Worm (Caenorhabditis elegans) whole organism, mixed stage, embryonic: ENCODE data around the gene npp-18.

Source experiments
- M03D4.4 ChIP-seq: sonication (generic microtip); optimal IDR thresholded peaks from 2 replicates; lab custom pipeline; 2017; ENCODE audit warnings: mild to moderate bottlenecking, missing genetic modification characterization, missing compliant biosample characterization
- bed-3 ChIP-seq: fragments of 200-800 bp; sonication (Bioruptor generic); optimal IDR thresholded peaks from 3 replicates; lab custom pipeline; 2018; ENCODE audit warnings: mild to moderate bottlenecking, missing genetic modification characterization, moderate library complexity, missing compliant biosample characterization
- blmp-1 ChIP-seq: fragments of 150-350 bp; optimal IDR thresholded peaks from 2 replicates; lab custom pipeline; 2014; ENCODE audit warnings: missing biosample characterization, missing genetic modification characterization
- ceh-39 ChIP-seq: fragments of 150-350 bp; optimal IDR thresholded peaks from 2 replicates; lab custom pipeline; 2014; ENCODE audit warnings: missing biosample characterization, missing genetic modification characterization
- ceh-43 ChIP-seq: fragments of 200-800 bp; sonication (Bioruptor generic); optimal IDR thresholded peaks from 2 replicates; lab custom pipeline; 2018; ENCODE audit warnings: mild to moderate bottlenecking, missing genetic modification characterization, moderate library complexity, missing compliant biosample characterization
- ceh-83 ChIP-seq: fragments of 200-800 bp; sonication (Bioruptor generic); optimal IDR thresholded peaks from 2 replicates; lab custom pipeline; 2018; ENCODE audit warnings: mild to moderate bottlenecking, missing genetic modification characterization, missing compliant biosample characterization
- ces-1 ChIP-seq: fragments of 150-350 bp; optimal IDR thresholded peaks from 2 replicates; lab custom pipeline; 2014; ENCODE audit warnings: missing biosample characterization, missing genetic modification reagents, missing genetic modification characterization
- cnd-1 ChIP-seq: fragments of 200-800 bp; sonication (Bioruptor generic); optimal IDR thresholded peaks from 2 replicates; lab custom pipeline; 2018; ENCODE audit warnings: mild to moderate bottlenecking, missing genetic modification characterization, missing compliant biosample characterization
- drap-1 ChIP-seq: fragments of 200-800 bp; sonication (Bioruptor generic); optimal IDR thresholded peaks from 3 replicates; lab custom pipeline; 2018; ENCODE audit warnings: mild to moderate bottlenecking, missing genetic modification characterization, missing compliant biosample characterization
- elt-1 ChIP-seq: sonication (generic microtip); optimal IDR thresholded peaks from 2 replicates; lab custom pipeline; 2017; ENCODE audit warnings: missing genetic modification characterization, mild to moderate bottlenecking, missing compliant biosample characterization, antibody characterized with exemption, moderate library complexity, borderline replicate concordance; ENCODE audit not compliant: insufficient read depth
- elt-3 ChIP-seq: fragments of 150-350 bp; optimal IDR thresholded peaks from 2 replicates; lab custom pipeline; 2014; ENCODE audit warnings: missing biosample characterization, missing genetic modification characterization
- flh-1 ChIP-seq: fragments of 200-800 bp; sonication (Bioruptor generic); optimal IDR thresholded peaks from 2 replicates; lab custom pipeline; 2018; ENCODE audit warnings: mild to moderate bottlenecking, missing genetic modification characterization, moderate library complexity, missing compliant biosample characterization
- ham-2 ChIP-seq: fragments of 200-800 bp; sonication (Bioruptor generic); optimal IDR thresholded peaks from 2 replicates; lab custom pipeline; 2018; ENCODE audit warnings: mild to moderate bottlenecking, missing genetic modification characterization, missing compliant biosample characterization
- hlh-1 ChIP-seq: fragments of 150-350 bp; optimal IDR thresholded peaks from 2 replicates; lab custom pipeline; 2014; ENCODE audit warnings: missing biosample characterization, missing genetic modification reagents, missing genetic modification characterization
- lin-13 ChIP-seq: fragments of 150-350 bp; optimal IDR thresholded peaks from 2 replicates; lab custom pipeline; 2014; ENCODE audit warnings: missing biosample characterization, missing genetic modification characterization
- lin-32 ChIP-seq: fragments of 200-800 bp; sonication (Bioruptor generic); optimal IDR thresholded peaks from 2 replicates; lab custom pipeline; 2018; ENCODE audit warnings: mild to moderate bottlenecking, missing genetic modification characterization, missing compliant biosample characterization
- lsy-2 ChIP-seq: fragments of 150-350 bp; optimal IDR thresholded peaks from 2 replicates; lab custom pipeline; 2014; ENCODE audit warnings: missing biosample characterization, missing genetic modification characterization
- mab-5 ChIP-seq: fragments of 150-350 bp; optimal IDR thresholded peaks from 2 replicates; lab custom pipeline; 2014; ENCODE audit warnings: missing biosample characterization, missing genetic modification characterization
- mep-1 ChIP-seq: fragments of 150-350 bp; optimal IDR thresholded peaks from 2 replicates; lab custom pipeline; 2017; ENCODE audit warnings: missing biosample characterization, missing genetic modification reagents, missing genetic modification characterization, inconsistent platforms
- mls-2 ChIP-seq: sonication (generic microtip); optimal IDR thresholded peaks from 2 replicates; lab custom pipeline; 2016; ENCODE audit warnings: mild to moderate bottlenecking, missing genetic modification characterization, moderate library complexity, missing compliant biosample characterization
- nhr-12 ChIP-seq: fragments of 150-350 bp; optimal IDR thresholded peaks from 2 replicates; lab custom pipeline; 2014; ENCODE audit warnings: missing biosample characterization, missing genetic modification characterization
- nhr-2 ChIP-seq: fragments of 150-350 bp; optimal IDR thresholded peaks from 2 replicates; lab custom pipeline; 2014; ENCODE audit warnings: missing biosample characterization, missing genetic modification characterization
- nhr-237 ChIP-seq: fragments of 150-350 bp; optimal IDR thresholded peaks from 2 replicates; lab custom pipeline; 2014; ENCODE audit warnings: missing biosample characterization, missing genetic modification characterization
- nhr-28 ChIP-seq: fragments of 150-350 bp; optimal IDR thresholded peaks from 2 replicates; lab custom pipeline; 2014; ENCODE audit warnings: missing biosample characterization, missing genetic modification characterization
- nhr-76 ChIP-seq: sonication (generic microtip); optimal IDR thresholded peaks from 2 replicates; lab custom pipeline; 2017; ENCODE audit warnings: missing biosample characterization, missing genetic modification characterization
- pha-4 ChIP-seq: fragments of 150-350 bp; optimal IDR thresholded peaks from 2 replicates; lab custom pipeline; 2018; ENCODE audit warnings: missing biosample characterization, missing genetic modification reagents, missing genetic modification characterization
- sem-2 ChIP-seq: fragments of 200-800 bp; sonication (Bioruptor generic); optimal IDR thresholded peaks from 2 replicates; lab custom pipeline; 2018; ENCODE audit warnings: mild to moderate bottlenecking, missing genetic modification characterization, missing compliant biosample characterization
- snpc-4 ChIP-seq: fragments of 150-350 bp; optimal IDR thresholded peaks from 2 replicates; lab custom pipeline; 2014; ENCODE audit warnings: missing biosample characterization, missing genetic modification characterization
- sptf-1 ChIP-seq: sonication (generic microtip); optimal IDR thresholded peaks from 2 replicates; lab custom pipeline; 2017; ENCODE audit warnings: mild to moderate bottlenecking, missing genetic modification characterization, moderate library complexity, missing compliant biosample characterization
- tbx-8 ChIP-seq: fragments of 200-800 bp; sonication (Bioruptor generic); optimal IDR thresholded peaks from 2 replicates; lab custom pipeline; 2018; ENCODE audit warnings: mild to moderate bottlenecking, missing genetic modification characterization, moderate library complexity, missing compliant biosample characterization
- unc-120 ChIP-seq: sonication (generic microtip); optimal IDR thresholded peaks from 2 replicates; lab custom pipeline; 2017; ENCODE audit warnings: missing genetic modification characterization, missing compliant biosample characterization; ENCODE audit not compliant: poor library complexity, severe bottlenecking
- unc-39 ChIP-seq: fragments of 150-350 bp; optimal IDR thresholded peaks from 2 replicates; lab custom pipeline; 2014; ENCODE audit warnings: missing biosample characterization, missing genetic modification characterization
- unc-62 ChIP-seq: fragments of 150-350 bp; optimal IDR thresholded peaks from 2 replicates; lab custom pipeline; 2014; ENCODE audit warnings: missing biosample characterization, missing genetic modification reagents, missing genetic modification characterization
- zip-8 ChIP-seq: fragments of 150-350 bp; optimal IDR thresholded peaks from 2 replicates; lab custom pipeline; 2014; ENCODE audit warnings: missing biosample characterization, missing genetic modification characterization
- ztf-11 ChIP-seq: fragments of 150-350 bp; optimal IDR thresholded peaks from 2 replicates; lab custom pipeline; 2014; ENCODE audit warnings: missing biosample characterization, missing genetic modification characterization

npp-18 gene

DNA sequence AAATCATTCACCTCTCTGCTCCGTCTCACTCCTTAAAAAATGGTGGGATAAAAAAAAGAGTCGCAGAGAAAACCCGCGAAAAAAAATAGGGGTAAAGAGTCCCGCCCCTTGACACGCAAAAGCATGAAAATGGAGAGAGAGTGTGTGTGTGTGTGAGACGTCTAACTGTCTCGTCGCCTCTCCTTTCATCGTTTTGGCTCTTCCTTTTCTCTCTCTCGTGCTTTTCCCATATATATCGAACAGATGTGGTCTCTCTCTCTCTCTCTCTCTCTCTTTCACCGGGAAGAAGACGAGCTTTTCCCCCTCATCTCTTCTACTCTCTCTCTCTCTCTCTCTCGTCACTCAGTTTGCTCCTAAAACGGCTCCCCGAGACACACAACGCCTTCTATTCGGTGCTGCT, 20.9 kb upstream of the npp-18 start:
- no peak for TF ChIP-seq flh-1 (GFP tag; lab: Kevin White, UChicago)
- TF ChIP-seq nhr-28 (tag; lab: Kevin White, UChicago) = no peak
- TF ChIP-seq tbx-8 (GFP tag; lab: Kevin White, UChicago) = no peak
- no peak for TF ChIP-seq bed-3
- TF ChIP-seq sptf-1 = peak; percentile 64
- TF ChIP-seq zip-8 (tag; lab: Kevin White, UChicago) = no peak
- no peak for TF ChIP-seq ceh-43 (GFP tag; lab: Kevin White, UChicago)
- TF ChIP-seq elt-3 = no peak
- no peak for TF ChIP-seq mab-5 (tag; lab: Kevin White, UChicago)
- peak; percentile 22 for TF ChIP-seq pha-4 (tag; lab: Kevin White, UChicago)
- no peak for TF ChIP-seq nhr-12 (tag; lab: Kevin White, UChicago)
- TF ChIP-seq unc-120 (tag; lab: Kevin White, UChicago) = peak; percentile 37
- no peak for TF ChIP-seq unc-62 (GFP tag; lab: Kevin White, UChicago)
- TF ChIP-seq ztf-11 (tag; lab: Kevin White, UChicago) = no peak
- TF ChIP-seq mls-2 (tag; lab: Kevin White, UChicago) = peak; percentile 48
- TF ChIP-seq mep-1 (tag; lab: Kevin White, UChicago) = no peak
- TF ChIP-seq M03D4.4 = no peak
- TF ChIP-seq nhr-2 (tag; lab: Kevin White, UChicago) = no peak
- no peak for TF ChIP-seq nhr-237 (tag; lab: Kevin White, UChicago)
- TF ChIP-seq nhr-76 (tag; lab: Kevin White, UChicago) = no peak
- TF ChIP-seq lsy-2 (tag; lab: Kevin White, UChicago) = peak; percentile 1
- TF ChIP-seq lin-32 = peak; percentile 38
- TF ChIP-seq cnd-1 = peak; percentile 59
- TF ChIP-seq hlh-1 = no peak
- no peak for TF ChIP-seq blmp-1 (tag; lab: Kevin White, UChicago)
- peak; percentile 28 for TF ChIP-seq drap-1 (GFP tag; lab: Kevin White, UChicago)
- TF ChIP-seq snpc-4 (tag; lab: Kevin White, UChicago) = no peak
- peak; percentile 12 for TF ChIP-seq ham-2 (GFP tag; lab: Kevin White, UChicago)
- TF ChIP-seq ces-1 (GFP tag; lab: Kevin White, UChicago) = peak; percentile 55
- TF ChIP-seq sem-2 = no peak
- TF ChIP-seq ceh-83 (GFP tag; lab: Kevin White, UChicago) = no peak
- TF ChIP-seq unc-39 (tag; lab: Kevin White, UChicago) = no peak
- no peak for TF ChIP-seq ceh-39 (tag; lab: Kevin White, UChicago)
- TF ChIP-seq elt-1 (tag; lab: Kevin White, UChicago) = no peak
- no peak for TF ChIP-seq lin-13 (tag; lab: Kevin White, UChicago)

DNA sequence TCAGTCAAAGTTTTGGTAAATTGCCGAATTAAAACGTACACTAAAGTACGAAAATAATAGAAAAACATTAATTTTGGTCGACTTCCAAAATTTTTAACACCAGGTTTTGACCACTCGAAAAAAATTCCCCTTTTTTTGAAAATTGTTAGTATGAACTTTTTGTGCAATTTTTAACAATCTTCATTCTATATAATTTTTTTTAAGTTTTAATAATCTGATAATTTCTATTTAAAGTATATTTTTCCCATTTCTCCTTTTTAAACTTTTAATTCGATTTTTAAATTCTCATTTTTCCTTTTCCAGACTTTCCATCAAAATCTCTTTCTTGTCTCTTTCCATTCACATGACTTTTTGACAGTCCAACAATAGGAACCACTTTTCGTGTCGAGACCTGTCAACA, 19.7 kb upstream of the npp-18 start, which contains the start of gene unc-64:
TSS of gene unc-64 (plus strand) at position 301 of the 400 bp plus-strand sequence.
- TF ChIP-seq blmp-1 (tag; lab: Kevin White, UChicago) (no peak), unc-62 (GFP tag; lab: Kevin White, UChicago) (no peak), sem-2 (no peak), nhr-28 (tag; lab: Kevin White, UChicago) (no peak), tbx-8 (GFP tag; lab: Kevin White, UChicago) (no peak), lin-32 (no peak), drap-1 (GFP tag; lab: Kevin White, UChicago) (no peak), ztf-11 (tag; lab: Kevin White, UChicago) (no peak), ces-1 (GFP tag; lab: Kevin White, UChicago) (no peak), ceh-83 (GFP tag; lab: Kevin White, UChicago) (no peak), unc-39 (tag; lab: Kevin White, UChicago) (no peak), elt-3 (no peak), M03D4.4 (no peak)

DNA sequence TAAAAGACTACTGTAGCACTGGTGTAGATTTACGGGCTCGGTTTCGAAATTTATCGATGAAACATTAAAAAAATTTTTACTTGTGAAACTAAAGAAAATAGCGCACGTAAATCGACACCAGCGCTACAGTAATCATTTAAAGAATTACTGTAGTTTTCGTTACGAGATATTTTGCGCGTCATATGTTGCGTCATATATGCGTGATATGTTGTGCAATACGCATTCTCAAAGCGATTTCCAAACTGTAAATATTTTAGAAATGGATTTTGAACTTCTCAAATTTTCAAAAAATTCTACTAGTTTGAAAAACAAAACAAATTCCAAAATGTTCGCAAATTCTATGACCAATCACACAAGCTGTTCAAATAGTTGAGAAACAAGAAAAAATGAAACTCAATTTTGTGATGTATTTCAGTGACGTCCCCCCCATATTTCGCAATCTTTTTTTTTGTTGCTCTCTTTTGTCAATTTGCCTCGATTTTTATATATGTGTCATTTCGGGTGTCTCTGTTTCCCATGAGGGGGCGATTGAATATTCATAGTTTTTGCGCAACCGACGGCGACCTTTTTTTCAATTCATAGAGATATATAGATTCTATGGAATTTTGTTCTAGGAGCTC, 18.7 kb upstream of the npp-18 start:
- TF ChIP-seq zip-8 (tag; lab: Kevin White, UChicago) (peak; percentile 98), pha-4 (tag; lab: Kevin White, UChicago) (no peak)
- TF ChIP-seq, all 35 proteins: peak for 1
